Fruit fly (Drosophila melanogaster) whole organism, larva: ENCODE measurements around the gene CG13733.

Experiments
- noc ChIP-seq: fragments of 200-800 bp; sonication (Bioruptor generic); optimal IDR thresholded peaks from 3 replicates; lab custom pipeline; 2019; ENCODE audit warnings: missing biosample characterization, mild to moderate bottlenecking, missing genetic modification characterization, moderate library complexity

Gene CG13733

DNA sequence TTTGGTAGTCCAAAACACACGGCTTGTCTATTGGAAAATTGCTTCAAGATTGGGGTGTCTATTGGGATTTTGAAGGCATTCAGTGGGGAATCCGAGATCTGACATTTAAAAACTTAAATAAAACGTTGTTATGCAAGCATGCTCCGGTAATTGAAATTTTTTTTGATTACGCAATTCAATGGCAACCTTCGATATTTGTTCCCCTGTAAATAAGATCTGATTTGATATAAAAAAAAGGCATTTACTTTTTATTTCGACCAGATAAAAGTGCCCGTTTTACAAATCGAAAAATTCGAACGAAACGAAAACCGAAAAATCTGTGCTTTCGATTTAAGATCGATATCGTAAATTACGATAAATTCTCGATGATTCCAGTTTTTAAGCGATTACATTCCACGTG is at the start of gene CG13733, which contains the start of gene qjt:
TSS of gene CG13733 (minus strand) at position 101 of the 400 bp plus-strand sequence.
TSS of gene qjt (plus strand) at position 271 of the 400 bp plus-strand sequence.
- TF ChIP-seq noc (tag; lab: Kevin White, UChicago) = no peak

dm6 chr3L:17513893-17514616 is 35.3 kb upstream of the CG13733 start, which contains the start of the genes U4-U6-60K and CG7564:
U4-U6-60K (minus strand) TSS chr3L:17513912.
CG7564 (plus strand) TSS chr3L:17514298.
- peak; percentile 55 for TF ChIP-seq noc (tag; lab: Kevin White, UChicago)

DNA sequence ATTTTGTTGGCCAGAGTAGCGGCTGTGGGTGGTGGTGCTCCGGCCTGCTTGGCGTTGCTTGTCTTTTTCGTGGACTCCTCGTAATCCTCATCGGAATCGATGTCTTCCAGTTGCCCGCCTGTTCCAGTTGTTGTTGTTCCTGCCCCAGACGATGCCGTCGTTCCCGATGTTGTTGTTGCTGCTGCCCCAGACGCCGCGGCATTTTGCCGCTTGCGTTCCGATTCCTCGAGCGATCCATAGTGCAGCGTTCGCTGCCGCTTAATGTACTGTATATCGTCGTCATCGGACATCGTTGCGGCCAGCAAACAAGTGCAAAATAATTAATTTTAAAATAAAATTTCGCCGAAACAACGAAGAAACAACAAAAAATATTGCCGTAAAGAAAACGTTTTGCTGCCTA is 34.8 kb upstream of the CG13733 start:
- TF ChIP-seq noc (tag; lab: Kevin White, UChicago) = no peak

- no peak for TF ChIP-seq noc (tag; lab: Kevin White, UChicago)
Observed at dm6 chr3L:17506830-17507229, 28.1 kb upstream of the CG13733 start.

DNA sequence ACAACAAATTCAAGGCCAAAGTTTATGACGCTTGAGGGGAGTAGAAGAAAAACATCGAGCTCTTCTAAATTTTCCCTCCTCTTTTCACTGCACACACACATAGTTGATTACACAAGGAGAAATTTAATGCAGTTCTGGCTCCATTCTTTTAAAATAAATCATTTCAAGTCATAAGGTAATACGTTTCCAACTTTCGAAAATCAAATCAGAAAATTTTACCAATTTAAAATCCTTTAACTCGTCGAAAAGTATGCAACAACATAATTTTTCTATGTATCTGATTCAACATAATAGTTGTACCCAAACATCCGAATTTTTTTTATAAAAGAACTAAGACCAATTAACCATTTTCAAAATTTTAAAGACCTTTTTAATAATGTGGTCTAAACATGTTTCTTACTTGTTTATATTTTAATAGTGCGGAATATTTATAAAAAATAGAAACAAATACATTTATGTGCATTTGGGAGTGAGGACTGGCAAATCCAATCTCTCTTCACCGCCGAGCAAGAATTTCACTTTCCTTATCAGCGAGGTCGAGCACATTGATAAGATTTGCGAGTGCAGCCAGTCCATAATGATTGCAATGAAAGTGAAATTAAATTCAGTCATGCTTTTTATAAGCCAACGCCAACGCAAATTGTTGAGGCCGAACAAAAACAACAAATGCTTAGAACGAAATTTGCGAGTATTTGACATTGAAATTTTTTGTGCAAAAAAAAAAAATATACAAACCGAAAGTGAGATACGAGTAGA is 27.5 kb upstream of the CG13733 start:
- peak; percentile 1 for TF ChIP-seq noc (tag; lab: Kevin White, UChicago)

dm6 chr3L:17504538-17504937 is 25.8 kb upstream of the CG13733 start:
- TF ChIP-seq noc (tag; lab: Kevin White, UChicago) = no peak

- TF ChIP-seq noc (tag; lab: Kevin White, UChicago) = no peak
Observed at dm6 chr3L:17502235-17502634, 23.5 kb upstream of the CG13733 start.

DNA sequence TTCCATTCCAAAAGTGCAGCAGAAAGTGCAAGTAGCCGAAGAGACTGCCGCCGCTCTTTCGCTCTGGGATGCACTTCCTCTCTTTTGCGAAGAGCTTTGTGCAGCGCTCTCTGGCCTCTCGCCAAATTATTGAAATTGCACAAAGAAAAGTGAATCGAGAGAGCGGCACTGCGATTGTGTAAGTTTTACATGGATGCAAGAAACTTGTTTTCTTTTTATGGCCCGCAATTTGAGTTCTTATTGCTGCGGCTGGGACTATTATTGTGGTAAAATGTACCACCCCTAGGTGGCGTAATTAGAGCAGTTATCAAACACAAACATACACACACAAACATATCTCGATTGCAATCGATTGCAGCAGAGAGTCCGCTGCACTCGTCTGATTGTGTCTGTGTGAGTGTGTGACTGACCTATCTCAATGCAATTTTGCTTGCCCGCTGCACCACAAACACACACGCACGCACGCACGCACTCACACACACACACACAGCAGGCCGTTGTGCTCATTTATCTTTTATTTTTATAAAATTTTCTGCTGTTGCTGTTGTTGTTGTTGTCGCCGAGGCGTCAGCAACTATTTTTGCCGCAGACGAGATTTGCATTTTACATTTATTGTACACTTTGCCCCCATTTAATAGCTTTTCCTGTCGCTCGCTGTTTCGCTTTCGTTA is 21.7 kb upstream of the CG13733 start:
- no peak for TF ChIP-seq noc (tag; lab: Kevin White, UChicago)

dm6 chr3L:17498952-17499710 is 20.4 kb upstream of the CG13733 start:
- TF ChIP-seq noc (tag; lab: Kevin White, UChicago) = no peak

- TF ChIP-seq noc (tag; lab: Kevin White, UChicago) = no peak
Observed at dm6 chr3L:17497969-17498368, 19.2 kb upstream of the CG13733 start.

- no peak for TF ChIP-seq noc (tag; lab: Kevin White, UChicago)
Observed at dm6 chr3L:17496871-17497492, 18.3 kb upstream of the CG13733 start.

dm6 chr3L:17496012-17496411 is 17.3 kb upstream of the CG13733 start:
- TF ChIP-seq noc (tag; lab: Kevin White, UChicago) = no peak

dm6 chr3L:17495266-17495961 is 16.7 kb upstream of the CG13733 start:
- no peak for TF ChIP-seq noc (tag; lab: Kevin White, UChicago)

DNA sequence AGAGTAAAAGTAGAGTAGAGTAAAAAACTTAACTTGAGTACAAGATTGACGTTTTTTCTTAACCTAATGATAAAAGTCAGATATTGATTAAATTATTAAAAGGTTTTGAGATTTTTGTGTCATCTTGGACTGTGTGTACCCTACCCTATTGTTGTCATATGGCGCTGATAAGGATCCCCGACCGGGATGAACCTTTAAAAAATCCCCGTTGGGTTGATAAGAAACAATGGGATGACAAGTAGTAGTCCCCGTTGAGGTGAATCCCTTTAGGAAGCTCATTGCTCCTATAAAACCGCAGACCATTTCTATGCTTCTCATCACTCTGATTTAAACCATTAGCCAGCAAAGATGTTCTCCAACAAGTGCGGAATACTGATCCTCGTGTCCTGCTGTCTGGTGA is 15.8 kb upstream of the CG13733 start, which contains the start of gene edin:
TSS of gene edin (plus strand) at position 340 of the 400 bp plus-strand sequence.
- TF ChIP-seq noc (tag; lab: Kevin White, UChicago) = no peak
